Fruit fly (Drosophila melanogaster): ENCODE measurements around the gene Vm26Ab.

DNA sequence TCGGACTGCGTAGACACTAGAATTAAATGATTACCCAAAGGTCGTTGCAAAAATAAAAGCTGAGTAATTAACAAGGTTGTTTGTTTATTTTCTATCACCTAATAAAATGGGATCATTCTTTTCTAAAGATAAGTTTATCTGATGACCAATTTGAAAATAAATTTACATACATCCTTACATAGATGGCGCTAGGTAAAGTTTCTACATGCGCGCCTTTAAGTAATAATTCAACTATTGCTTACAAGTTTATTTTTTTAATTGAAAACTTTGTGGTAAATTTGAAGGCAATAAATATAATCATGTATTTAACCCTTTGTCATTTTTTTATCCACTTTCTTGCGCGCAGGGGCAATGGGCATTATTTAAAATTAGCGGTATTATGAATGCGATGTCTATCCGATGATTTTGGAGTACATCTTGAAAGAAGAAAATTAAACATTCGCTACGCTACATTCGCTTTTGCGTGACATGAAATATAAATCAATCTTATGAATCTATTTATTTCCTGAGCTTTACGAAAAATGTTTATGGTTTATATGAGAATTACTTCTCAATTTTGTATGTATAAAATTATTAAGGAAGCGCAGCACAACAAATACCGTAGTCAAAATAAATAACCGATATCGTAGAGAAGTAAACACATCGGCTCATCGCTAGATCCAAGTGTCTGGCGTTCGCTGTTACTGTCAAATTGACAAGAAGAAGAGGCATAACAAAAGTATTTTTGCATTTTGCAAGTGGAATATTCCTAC, 7.9 kb upstream of the Vm26Ab start, which contains the start of gene CG9044:
- TF ChIP-seq ttk (optimal IDR thresholded peaks at IDR 0.05), result no peak
- TF ChIP-seq Sin3A (optimal IDR thresholded peaks at IDR 0.05), result no peak
- no peak for TF ChIP-seq psq (optimal IDR thresholded peaks at IDR 0.05)
- no peak for TF ChIP-seq h (optimal IDR thresholded peaks at IDR 0.05)
- TF ChIP-seq Myc (optimal IDR thresholded peaks at IDR 0.05), result no peak
- TF ChIP-seq insv (optimal IDR thresholded peaks at IDR 0.05), result no peak

All from Kc167 (cell line).